Worm (Caenorhabditis elegans) whole organism, L4/young adult: Measurements from ENCODE around the gene srz-32.

ENCODE experiments used
- W03F9.2 ChIP-seq: fragments of 150-350 bp; optimal IDR thresholded peaks from 2 replicates; lab custom pipeline; 2014; ENCODE audit warnings: missing biosample characterization, missing genetic modification characterization
- dao-5 ChIP-seq: sonication (generic microtip); optimal IDR thresholded peaks from 2 replicates; lab custom pipeline; 2016; ENCODE audit warnings: missing genotype, missing genetic modification characterization, moderate library complexity, missing compliant biosample characterization
- him-1 ChIP-seq: sonication (generic microtip); optimal IDR thresholded peaks from 2 replicates; lab custom pipeline; 2016; ENCODE audit warnings: missing genotype, missing genetic modification reagents, missing genetic modification characterization, missing compliant biosample characterization

DNA sequence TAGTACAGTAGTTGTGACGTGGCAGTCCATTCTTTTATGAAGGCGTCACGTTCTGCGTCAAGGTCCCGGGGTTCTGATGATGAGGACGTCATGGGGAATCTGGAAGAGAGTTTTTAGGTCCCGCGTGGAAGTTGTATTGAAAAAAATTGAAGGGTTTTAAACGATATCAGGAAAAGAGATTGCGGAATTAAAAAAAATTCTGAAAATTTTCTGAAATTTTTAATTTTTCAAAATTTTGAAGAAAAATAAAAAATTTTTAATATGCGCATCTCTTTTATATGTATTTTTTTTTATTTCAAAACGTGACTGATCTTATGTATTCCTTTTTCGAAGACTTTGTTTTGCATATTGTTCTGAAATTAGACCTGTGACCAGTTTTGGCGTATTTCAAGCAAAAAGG lies 13.6 kb upstream of the srz-32 start, which contains the start of gene C04C3.6:
- TF ChIP-seq W03F9.2 (tag; lab: Kevin White, UChicago) (no peak), him-1 (tag; lab: Kevin White, UChicago) (no peak), dao-5 (tag; lab: Kevin White, UChicago) (no peak)
